Worm (Caenorhabditis elegans) whole organism, late embryonic: ENCODE results near the gene srxa-12.

Experiments
- C08G9.2 ChIP-seq: sonication (generic microtip); optimal IDR thresholded peaks from 2 replicates; lab custom pipeline; 2016; ENCODE audit warnings: mild to moderate bottlenecking, missing genetic modification characterization, moderate library complexity, missing compliant biosample characterization
- K02D7.2 ChIP-seq: sonication (generic microtip); optimal IDR thresholded peaks from 2 replicates; lab custom pipeline; 2017; ENCODE audit warnings: mild to moderate bottlenecking, missing genetic modification characterization, missing compliant biosample characterization
- K09A11.1 ChIP-seq: sonication (generic microtip); optimal IDR thresholded peaks from 2 replicates; lab custom pipeline; 2017; ENCODE audit warnings: antibody characterized with exemption, mild to moderate bottlenecking, missing genetic modification characterization, missing compliant biosample characterization; ENCODE audit not compliant: insufficient read depth
- T23F11.4 ChIP-seq: fragments of 200-800 bp; sonication (Bioruptor generic); optimal IDR thresholded peaks from 2 replicates; lab custom pipeline; 2018; ENCODE audit warnings: mild to moderate bottlenecking, missing genetic modification characterization, missing compliant biosample characterization
- ahr-1 ChIP-seq: sonication (generic microtip); optimal IDR thresholded peaks from 2 replicates; lab custom pipeline; 2016; ENCODE audit warnings: missing genetic modification characterization, missing compliant biosample characterization
- ceh-18 ChIP-seq: sonication (generic microtip); optimal IDR thresholded peaks from 2 replicates; lab custom pipeline; 2016; ENCODE audit warnings: missing genetic modification characterization, missing compliant biosample characterization
- ceh-24 ChIP-seq: sonication (generic microtip); optimal IDR thresholded peaks from 2 replicates; lab custom pipeline; 2016; ENCODE audit warnings: mild to moderate bottlenecking, missing genetic modification characterization, missing compliant biosample characterization
- ceh-31 ChIP-seq: sonication (generic microtip); optimal IDR thresholded peaks from 2 replicates; lab custom pipeline; 2016; ENCODE audit warnings: missing genetic modification characterization, missing compliant biosample characterization
- ceh-34 ChIP-seq: sonication (generic microtip); optimal IDR thresholded peaks from 2 replicates; lab custom pipeline; 2016; ENCODE audit warnings: mild to moderate bottlenecking, missing genetic modification characterization, missing compliant biosample characterization
- ceh-45 ChIP-seq: fragments of 200-800 bp; sonication (Bioruptor generic); IDR thresholded peaks from 2 replicates; pipeline ENCODE4 v1.3.6; 2022; ENCODE audit warnings: missing genetic modification reagents, missing genetic modification characterization, missing compliant biosample characterization
- ceh-48 ChIP-seq: sonication (generic microtip); optimal IDR thresholded peaks from 2 replicates; lab custom pipeline; 2016; ENCODE audit warnings: missing genetic modification characterization, inconsistent platforms, missing compliant biosample characterization
- ceh-6 ChIP-seq: fragments of 200-800 bp; sonication (Bioruptor generic); optimal IDR thresholded peaks from 2 replicates; lab custom pipeline; 2018; ENCODE audit warnings: mild to moderate bottlenecking, missing genetic modification characterization, missing compliant biosample characterization
- dmd-4 ChIP-seq: sonication (generic microtip); optimal IDR thresholded peaks from 2 replicates; lab custom pipeline; 2016; ENCODE audit warnings: borderline replicate concordance, missing genetic modification characterization, missing compliant biosample characterization
- fkh-10 ChIP-seq: fragments of 150-350 bp; optimal IDR thresholded peaks from 2 replicates; lab custom pipeline; 2014; ENCODE audit warnings: missing biosample characterization, missing genetic modification reagents, missing genetic modification characterization
- fkh-6 ChIP-seq: sonication (generic microtip); optimal IDR thresholded peaks from 2 replicates; lab custom pipeline; 2016; ENCODE audit warnings: missing genetic modification characterization, missing compliant biosample characterization
- gmeb-2 ChIP-seq: sonication (generic microtip); optimal IDR thresholded peaks from 2 replicates; lab custom pipeline; 2016; ENCODE audit warnings: missing genetic modification characterization, inconsistent platforms, missing compliant biosample characterization
- hlh-13 ChIP-seq: fragments of 200-800 bp; sonication (Bioruptor generic); optimal IDR thresholded peaks from 2 replicates; lab custom pipeline; 2018; ENCODE audit warnings: mild to moderate bottlenecking, missing genetic modification characterization, missing compliant biosample characterization
- hlh-15 ChIP-seq: sonication (generic microtip); optimal IDR thresholded peaks from 2 replicates; lab custom pipeline; 2016; ENCODE audit warnings: missing genetic modification characterization, missing compliant biosample characterization
- hlh-30 ChIP-seq: sonication (generic microtip); optimal IDR thresholded peaks from 2 replicates; lab custom pipeline; 2017; ENCODE audit warnings: antibody characterized with exemption, missing genetic modification characterization, missing compliant biosample characterization; ENCODE audit not compliant: insufficient read depth
- lim-6 ChIP-seq: sonication (generic microtip); optimal IDR thresholded peaks from 2 replicates; lab custom pipeline; 2016; ENCODE audit warnings: missing genetic modification characterization, missing compliant biosample characterization
- lin-11 ChIP-seq: fragments of 200-800 bp; sonication (Bioruptor generic); optimal IDR thresholded peaks from 2 replicates; lab custom pipeline; 2018; ENCODE audit warnings: mild to moderate bottlenecking, missing genetic modification characterization, missing compliant biosample characterization
- mec-3 ChIP-seq: sonication (generic microtip); optimal IDR thresholded peaks from 2 replicates; lab custom pipeline; 2016; ENCODE audit warnings: borderline replicate concordance, missing genetic modification characterization, missing compliant biosample characterization
- nfya-1 ChIP-seq: sonication (generic microtip); optimal IDR thresholded peaks from 2 replicates; lab custom pipeline; 2017; ENCODE audit warnings: missing genetic modification characterization, mild to moderate bottlenecking, missing compliant biosample characterization, antibody characterized with exemption, moderate library complexity
- nhr-11 ChIP-seq: fragments of 150-350 bp; optimal IDR thresholded peaks from 2 replicates; lab custom pipeline; 2014; ENCODE audit warnings: missing biosample characterization, missing genetic modification characterization
- odd-2 ChIP-seq: sonication (generic microtip); optimal IDR thresholded peaks from 2 replicates; lab custom pipeline; 2017; ENCODE audit warnings: antibody characterized with exemption, mild to moderate bottlenecking, missing genetic modification characterization, missing compliant biosample characterization
- pat-9 ChIP-seq: fragments of 200-800 bp; sonication (Bioruptor generic); optimal IDR thresholded peaks from 2 replicates; lab custom pipeline; 2018; ENCODE audit warnings: mild to moderate bottlenecking, missing genetic modification characterization, moderate library complexity, missing compliant biosample characterization
- pax-1 ChIP-seq: fragments of 150-350 bp; optimal IDR thresholded peaks from 2 replicates; lab custom pipeline; 2014; ENCODE audit warnings: missing biosample characterization, missing genetic modification characterization
- pha-4 ChIP-seq: fragments of 150-350 bp; optimal IDR thresholded peaks from 2 replicates; lab custom pipeline; 2018; ENCODE audit warnings: missing biosample characterization, missing genetic modification reagents, missing genetic modification characterization
- pros-1 ChIP-seq: fragments of 150-350 bp; optimal IDR thresholded peaks from 2 replicates; lab custom pipeline; 2014; ENCODE audit warnings: missing biosample characterization, missing genetic modification reagents, missing genetic modification characterization
- ref-2 ChIP-seq: sonication (generic microtip); optimal IDR thresholded peaks from 2 replicates; lab custom pipeline; 2016; ENCODE audit warnings: missing genetic modification characterization, missing compliant biosample characterization
- rnt-1 ChIP-seq: sonication (generic microtip); optimal IDR thresholded peaks from 2 replicates; lab custom pipeline; 2016; ENCODE audit warnings: missing genetic modification characterization, missing compliant biosample characterization
- tbx-7 ChIP-seq: sonication (generic microtip); optimal IDR thresholded peaks from 2 replicates; lab custom pipeline; 2016; ENCODE audit warnings: missing genotype, missing genetic modification characterization, missing compliant biosample characterization
- unc-3 ChIP-seq, 2 experiments: fragments of 200-800 bp in 1 of 2; sonication (Bioruptor generic) in 1 of 2; sonication (generic microtip) in 1 of 2; conservative IDR thresholded peaks in 1 of 2; optimal IDR thresholded peaks in 1 of 2; 2 replicates each; pipeline versions ENCODE4 v1.3.6 to Lab custom; 2016 to 2022; ENCODE audit warnings: missing compliant biosample characterization in 2 of 2, missing genetic modification characterization in 2 of 2, missing genetic modification reagents in 1 of 2
- unc-55 ChIP-seq: sonication (generic microtip); optimal IDR thresholded peaks from 2 replicates; lab custom pipeline; 2017; ENCODE audit warnings: missing biosample characterization, missing genetic modification reagents, missing genetic modification characterization
- unc-86 ChIP-seq: sonication (generic microtip); optimal IDR thresholded peaks from 2 replicates; lab custom pipeline; 2016; ENCODE audit warnings: missing genetic modification characterization, missing compliant biosample characterization
- zip-5 ChIP-seq: sonication (generic microtip); optimal IDR thresholded peaks from 2 replicates; lab custom pipeline; 2016; ENCODE audit warnings: missing genetic modification characterization, missing compliant biosample characterization

The srxa-12 gene

DNA sequence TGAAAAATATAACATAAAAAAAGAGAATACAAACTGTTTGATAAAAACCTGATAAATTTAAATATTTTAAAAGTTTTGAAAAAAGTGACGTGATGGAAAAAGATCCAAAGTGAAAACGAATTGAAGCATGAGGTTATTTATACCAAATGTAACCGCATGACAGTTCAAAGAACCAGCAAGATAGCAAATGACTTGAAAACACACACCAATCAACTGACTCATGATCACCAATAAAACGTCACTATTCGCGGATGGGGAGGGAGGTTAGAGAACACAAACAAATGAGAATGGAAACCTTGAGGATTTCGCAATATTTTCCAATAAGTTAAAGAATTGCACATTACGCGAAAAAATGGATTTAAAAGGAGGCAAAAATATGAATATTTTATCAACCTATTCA is 17.1 kb upstream of the srxa-12 start, which contains the start of gene C06B3.7:
Gene C06B3.7 (plus strand): TSS at position 287 of the 400 bp plus-strand sequence.
- TF ChIP-seq ahr-1 (tag; lab: Kevin White, UChicago) = no peak
- no peak for TF ChIP-seq ceh-31 (tag; lab: Kevin White, UChicago)
- TF ChIP-seq hlh-30 = peak; percentile 34
- no peak for TF ChIP-seq ceh-24 (tag; lab: Kevin White, UChicago)
- TF ChIP-seq unc-3 (GFP tag; conservative IDR thresholded peaks at IDR 0.05; lab: Robert Waterston, UW) = no peak
- no peak for TF ChIP-seq unc-3 (tag; optimal IDR thresholded peaks at IDR 0.05; lab: Kevin White, UChicago)
- no peak for TF ChIP-seq nhr-11 (tag; lab: Kevin White, UChicago)
- no peak for TF ChIP-seq tbx-7 (tag; lab: Kevin White, UChicago)

DNA sequence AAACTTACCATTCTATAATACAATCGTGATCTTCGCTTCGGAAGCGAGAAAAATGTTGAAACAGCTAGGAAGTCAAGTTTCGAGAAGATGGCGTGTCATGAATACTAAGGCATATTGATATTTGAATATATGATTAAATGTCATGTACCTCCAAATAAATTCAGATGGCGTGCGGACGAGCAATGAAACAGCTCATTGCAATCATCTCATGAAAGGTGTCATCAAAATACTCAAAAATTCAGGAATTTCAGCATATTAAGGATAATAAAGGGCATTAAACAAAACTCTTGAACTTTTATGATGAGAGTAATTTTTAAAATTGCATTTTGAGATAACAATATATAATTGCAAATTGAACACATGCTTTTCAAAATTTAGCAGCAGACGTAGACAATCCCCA is 11.1 kb upstream of the srxa-12 start, which contains the start of gene gcy-32:
Gene gcy-32 (minus strand): TSS at position 101 of the 400 bp plus-strand sequence.
- TF ChIP-seq ref-2 (tag; lab: Kevin White, UChicago) (no peak), mec-3 (tag; lab: Kevin White, UChicago) (no peak), nfya-1 (tag; lab: Kevin White, UChicago) (no peak), ceh-6 (no peak), pat-9 (tag; lab: Kevin White, UChicago) (no peak), pax-1 (no peak), K02D7.2 (no peak), C08G9.2 (tag; lab: Kevin White, UChicago) (no peak), hlh-13 (GFP tag; lab: Kevin White, UChicago) (no peak), lin-11 (no peak), dmd-4 (tag; lab: Kevin White, UChicago) (no peak), odd-2 (tag; lab: Kevin White, UChicago) (no peak), lim-6 (tag; lab: Kevin White, UChicago) (no peak), ceh-24 (tag; lab: Kevin White, UChicago) (no peak)

DNA sequence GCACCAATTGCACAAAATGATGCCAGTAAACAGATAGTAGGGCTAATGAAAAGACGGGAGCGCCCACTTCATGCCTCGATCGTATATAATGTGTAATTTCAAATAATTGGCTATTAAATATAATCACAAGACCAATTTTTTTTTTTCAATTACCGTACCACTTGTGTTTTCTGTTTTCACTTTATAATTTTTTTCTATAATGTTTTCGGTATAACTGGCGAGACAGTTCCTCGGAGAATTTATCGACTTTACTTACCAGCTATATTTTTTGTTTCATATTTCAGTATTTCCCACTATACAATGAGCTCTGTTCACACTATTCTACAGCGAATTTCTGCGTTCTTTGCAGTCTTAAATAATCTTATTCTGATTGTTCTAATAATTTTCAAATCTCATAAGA is 10.3 kb upstream of the srxa-12 start, which contains the start of gene str-252:
Gene str-252 (plus strand): TSS at position 301 of the 400 bp plus-strand sequence.
- TF ChIP-seq gmeb-2 (tag; lab: Kevin White, UChicago) (no peak), rnt-1 (tag; lab: Kevin White, UChicago) (no peak), fkh-6 (tag; lab: Kevin White, UChicago) (no peak), T23F11.4 (GFP tag; lab: Kevin White, UChicago) (no peak), ceh-31 (tag; lab: Kevin White, UChicago) (no peak), K09A11.1 (tag; lab: Kevin White, UChicago) (no peak), unc-86 (tag; lab: Kevin White, UChicago) (no peak)

DNA sequence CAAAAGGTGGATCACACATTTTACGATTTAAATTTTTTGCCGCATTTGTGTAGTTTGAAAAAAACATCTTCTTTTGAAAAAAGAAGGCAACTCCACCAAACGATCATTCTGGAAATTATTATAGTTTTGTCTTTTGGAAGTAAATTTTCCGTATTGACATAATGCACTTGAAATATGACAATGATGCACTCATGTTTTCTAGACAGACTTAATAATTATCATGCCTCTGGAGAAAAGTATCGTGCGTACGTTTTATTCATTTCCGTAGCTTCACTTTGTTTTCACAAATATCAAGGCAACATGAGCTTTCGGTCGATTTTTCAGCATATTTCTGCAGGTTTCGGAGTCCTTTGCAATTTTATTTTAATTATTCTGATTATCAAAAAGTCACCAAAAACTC is 8.2 kb upstream of the srxa-12 start, which contains the start of gene str-250:
Gene str-250 (plus strand): TSS at position 301 of the 400 bp plus-strand sequence.
- no peak for TF ChIP-seq ceh-18 (tag; lab: Kevin White, UChicago)
- no peak for TF ChIP-seq lin-11
- TF ChIP-seq unc-55 (GFP tag; lab: Kevin White, UChicago) = no peak
- TF ChIP-seq pros-1 (tag; lab: Kevin White, UChicago) = no peak
- no peak for TF ChIP-seq pha-4
- TF ChIP-seq ceh-45 (GFP tag; lab: Robert Waterston, UW) = no peak
- TF ChIP-seq hlh-13 (GFP tag; lab: Kevin White, UChicago) = no peak
- no peak for TF ChIP-seq hlh-15
- no peak for TF ChIP-seq ceh-34 (tag; lab: Kevin White, UChicago)
- TF ChIP-seq ceh-48 (tag; lab: Kevin White, UChicago) = no peak
- no peak for TF ChIP-seq zip-5 (tag; lab: Kevin White, UChicago)
- TF ChIP-seq ceh-6 = no peak
- TF ChIP-seq fkh-10 (GFP tag; lab: Kevin White, UChicago) = no peak
